Fruit fly (Drosophila melanogaster) S2 (cell line): ENCODE data around the gene CG32187.

Experiments
- CG8478 ChIP-seq: fragments of >200 bp; optimal IDR thresholded peaks from 2 replicates; lab custom pipeline; 2018
- CTCF ChIP-seq, 2 experiments: fragments of >200 bp; optimal IDR thresholded peaks; 2 replicates each; lab custom pipeline; 2018

DNA sequence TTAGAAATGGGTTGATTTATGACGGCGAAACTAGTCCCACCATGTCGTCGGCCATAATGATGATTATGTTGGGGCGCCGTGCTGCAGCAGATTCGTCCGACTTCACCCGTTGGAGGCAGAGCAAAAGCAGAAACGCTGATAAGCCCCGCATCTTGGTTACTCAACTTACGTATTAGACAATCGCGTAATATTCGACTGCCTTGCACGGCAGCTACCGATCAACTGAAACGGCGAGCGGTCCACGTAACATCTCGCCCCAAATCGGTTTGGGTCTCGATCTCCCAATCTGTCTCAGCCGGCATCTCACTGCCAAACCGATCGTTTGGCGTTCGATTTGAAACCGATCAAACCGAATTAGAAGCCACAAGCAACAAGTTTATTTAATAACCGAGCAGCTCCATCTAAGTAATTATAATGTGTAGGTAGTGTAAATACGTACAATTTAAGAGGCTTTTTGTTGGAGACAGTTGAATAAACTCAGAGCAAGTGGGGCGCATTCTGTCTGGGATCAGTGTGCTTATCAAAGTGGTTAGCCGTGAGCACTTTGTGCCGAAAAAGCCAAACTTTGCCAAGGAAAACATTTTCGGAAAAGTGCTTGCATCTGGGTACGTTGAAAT lies 2.5 kb upstream of the CG32187 start, which contains the start of gene CG32191:
- no peak for TF ChIP-seq CG8478 (lab: Kevin White, UChicago)
- TF ChIP-seq CTCF (optimal IDR thresholded peaks at IDR 0.05; lab: Kevin White, UChicago): no peak
